Worm (Caenorhabditis elegans) whole organism, young adult: ENCODE data around the gene tsp-4.
"Not testable (repeated sequence)": the region's sequence is repeated elsewhere in the genome, so short reads cannot be mapped to it uniquely, and the experiment has no call there.

Source experiments
- B0019.2 ChIP-seq: fragments of 200-800 bp; sonication (Bioruptor generic); conservative IDR thresholded peaks from 2 replicates; pipeline ENCODE4 v1.3.6; 2022; ENCODE audit warnings: missing genetic modification reagents, missing genetic modification characterization, missing compliant biosample characterization
- C06A6.2 ChIP-seq: fragments of 200-800 bp; sonication (Bioruptor generic); conservative IDR thresholded peaks from 2 replicates; pipeline ENCODE4 v1.3.6; 2022; ENCODE audit warnings: missing genetic modification characterization, missing compliant biosample characterization
- fkh-3 ChIP-seq: sonication (generic microtip); optimal IDR thresholded peaks from 2 replicates; lab custom pipeline; 2016; ENCODE audit warnings: mild to moderate bottlenecking, missing genetic modification characterization, missing compliant biosample characterization
- him-1 ChIP-seq: sonication (generic microtip); optimal IDR thresholded peaks from 2 replicates; lab custom pipeline; 2016; ENCODE audit warnings: missing genotype, missing genetic modification reagents, missing genetic modification characterization, missing compliant biosample characterization
- lin-35 ChIP-seq, 3 experiments: fragments of 150-350 bp in 2 of 3; sonication (generic microtip) in 1 of 3; optimal IDR thresholded peaks; 2 replicates each; lab custom pipeline; 2014 to 2018; ENCODE audit warnings: missing biosample characterization in 3 of 3, missing genetic modification characterization in 3 of 3, missing genetic modification reagents in 3 of 3
- nhr-27 ChIP-seq: fragments of 200-800 bp; sonication (Bioruptor generic); optimal IDR thresholded peaks from 2 replicates; lab custom pipeline; 2018; ENCODE audit warnings: mild to moderate bottlenecking, missing genetic modification characterization, moderate library complexity, missing compliant biosample characterization
- snpc-1.1 ChIP-seq: sonication (generic microtip); optimal IDR thresholded peaks from 2 replicates; lab custom pipeline; 2017; ENCODE audit warnings: missing genetic modification characterization, mild to moderate bottlenecking, missing compliant biosample characterization, antibody characterized with exemption, moderate library complexity, missing genotype, missing genetic modification reagents; ENCODE audit not compliant: insufficient read depth
- snpc-4 ChIP-seq, 5 experiments: fragments of 150-350 bp in 1 of 5; sonication (generic microtip) in 4 of 5; optimal IDR thresholded peaks; 2 replicates each; lab custom pipeline; 2014 to 2018; ENCODE audit warnings: missing genetic modification characterization in 5 of 5, missing biosample characterization in 3 of 5, antibody characterized with exemption in 2 of 5, mild to moderate bottlenecking in 2 of 5, missing compliant biosample characterization in 2 of 5, missing genotype in 2 of 5, moderate library complexity in 2 of 5, missing genetic modification reagents in 1 of 5
- tlf-1 ChIP-seq: fragments of 200-800 bp; sonication (Bioruptor generic); optimal IDR thresholded peaks from 2 replicates; lab custom pipeline; 2018; ENCODE audit warnings: mild to moderate bottlenecking, missing genetic modification characterization, missing compliant biosample characterization
- unc-62 ChIP-seq: fragments of 150-350 bp; optimal IDR thresholded peaks from 2 replicates; lab custom pipeline; 2014; ENCODE audit warnings: missing biosample characterization, missing genetic modification reagents, missing genetic modification characterization

ce11 chrIV:12476942-12477341, 43.1 kb downstream of the tsp-4 start, which contains the start of gene T04A11.1:
- TF ChIP-seq snpc-1.1 (tag; lab: Kevin White, UChicago); snpc-4 (GFP tag; optimal IDR thresholded peaks at IDR 0.05; lab: Kevin White, UChicago); snpc-4 (tag; optimal IDR thresholded peaks at IDR 0.05; lab: Kevin White, UChicago); B0019.2; nhr-27 (tag; lab: Kevin White, UChicago); him-1 (tag; lab: Kevin White, UChicago); fkh-3; C06A6.2 (GFP tag; lab: Robert Waterston, UW); lin-35 (GFP tag; optimal IDR thresholded peaks at IDR 0.05; lab: Kevin White, UChicago); unc-62 (GFP tag; lab: Kevin White, UChicago); tlf-1: not testable (repeated sequence)
